Fruit fly (Drosophila melanogaster) whole organism, embryonic: ENCODE data around the gene Edg78E.

Source experiments
- ATbp ChIP-seq: fragments of 200-800 bp; sonication (Bioruptor generic); optimal IDR thresholded peaks from 2 replicates; lab custom pipeline; 2017; ENCODE audit warnings: missing biosample characterization, mild to moderate bottlenecking, missing genetic modification characterization, missing genetic modification reagents
- Atf3 ChIP-seq: fragments of 200-800 bp; sonication (Bioruptor generic); optimal IDR thresholded peaks from 3 replicates; lab custom pipeline; 2016; ENCODE audit warnings: missing biosample characterization, missing genetic modification characterization
- CG10274 ChIP-seq: fragments of 200-800 bp; sonication (Bioruptor generic); optimal IDR thresholded peaks from 3 replicates; lab custom pipeline; 2017; ENCODE audit warnings: missing biosample characterization, mild to moderate bottlenecking, missing genetic modification characterization
- CG10979 ChIP-seq: fragments of 200-800 bp; sonication (Bioruptor generic); optimal IDR thresholded peaks from 2 replicates; lab custom pipeline; 2018; ENCODE audit warnings: missing biosample characterization, mild to moderate bottlenecking, missing genetic modification characterization, moderate library complexity
- CG11085 ChIP-seq: fragments of 200-800 bp; sonication (Bioruptor generic); IDR thresholded peaks from 2 replicates; pipeline ENCODE4 v1.3.6; 2022; ENCODE audit warnings: missing biosample characterization, missing genetic modification characterization
- CG12104 ChIP-seq: fragments of 200-800 bp; sonication (Bioruptor generic); optimal IDR thresholded peaks from 3 replicates; lab custom pipeline; 2016; ENCODE audit warnings: missing biosample characterization, missing genetic modification characterization
- CG14860 ChIP-seq: fragments of 200-800 bp; sonication (Bioruptor generic); IDR thresholded peaks from 3 replicates; pipeline ENCODE4 v1.3.6; 2022; ENCODE audit warnings: missing biosample characterization, missing genetic modification characterization; ENCODE audit not compliant: partially characterized antibody
- CG14965 ChIP-seq: fragments of 200-800 bp; sonication (Bioruptor generic); optimal IDR thresholded peaks from 2 replicates; lab custom pipeline; 2016; ENCODE audit warnings: missing biosample characterization, missing genetic modification characterization, borderline replicate concordance
- CG15696 ChIP-seq: fragments of 200-800 bp; sonication (Bioruptor generic); optimal IDR thresholded peaks from 2 replicates; lab custom pipeline; 2019; ENCODE audit warnings: missing biosample characterization, mild to moderate bottlenecking, missing genetic modification characterization, moderate library complexity
- CG17612 ChIP-seq: fragments of 200-800 bp; sonication (Bioruptor generic); IDR thresholded peaks from 2 replicates; pipeline ENCODE4 v1.3.6; 2022; ENCODE audit warnings: missing biosample characterization, missing genetic modification characterization
- CG18619 ChIP-seq: fragments of 200-800 bp; sonication (Bioruptor generic); optimal IDR thresholded peaks from 3 replicates; lab custom pipeline; 2017; ENCODE audit warnings: missing biosample characterization, mild to moderate bottlenecking, missing genetic modification characterization
- CG2712 ChIP-seq: fragments of 200-800 bp; optimal IDR thresholded peaks from 3 replicates; lab custom pipeline; 2019; ENCODE audit warnings: missing biosample characterization, mild to moderate bottlenecking, missing genetic modification characterization, moderate library complexity
- CG32772 ChIP-seq: fragments of 200-800 bp; sonication (Bioruptor generic); IDR thresholded peaks from 2 replicates; pipeline ENCODE4 v1.3.6; 2022; ENCODE audit warnings: missing biosample characterization, missing genetic modification characterization
- CG3847 ChIP-seq: fragments of 200-800 bp; sonication (Bioruptor generic); IDR thresholded peaks from 2 replicates; pipeline ENCODE4 v1.3.6; 2022; ENCODE audit warnings: missing biosample characterization, missing genetic modification characterization
- CG7372 ChIP-seq: fragments of 200-800 bp; sonication (Bioruptor generic); IDR thresholded peaks from 2 replicates; pipeline ENCODE4 v1.3.6; 2022; ENCODE audit warnings: missing biosample characterization, missing genetic modification characterization
- CG9609 ChIP-seq: fragments of 200-800 bp; sonication (Bioruptor generic); optimal IDR thresholded peaks from 3 replicates; lab custom pipeline; 2016; ENCODE audit warnings: missing biosample characterization, missing genetic modification characterization
- Dll ChIP-seq: fragments of 200-800 bp; sonication (Bioruptor generic); IDR thresholded peaks from 4 replicates; pipeline ENCODE4 v1.3.6; 2022; ENCODE audit warnings: missing biosample characterization, missing genetic modification characterization; ENCODE audit not compliant: partially characterized antibody
- Doc2 ChIP-seq: fragments of 200-800 bp; sonication (Bioruptor generic); IDR thresholded peaks from 2 replicates; pipeline ENCODE4 v1.3.6; 2022; ENCODE audit warnings: missing biosample characterization, missing genetic modification characterization
- Ets65A ChIP-seq: fragments of 200-800 bp; sonication (Bioruptor generic); peaks from one replicate; lab custom pipeline; 2016; ENCODE audit warnings: missing biosample characterization, missing genetic modification characterization
- Hey ChIP-seq: fragments of 200-800 bp; sonication (Bioruptor generic); optimal IDR thresholded peaks from 3 replicates; lab custom pipeline; 2018; ENCODE audit warnings: missing biosample characterization, mild to moderate bottlenecking, missing genetic modification characterization
- Hr39 ChIP-seq: fragments of >200 bp; optimal IDR thresholded peaks from 2 replicates; lab custom pipeline; 2017
- Hr51 ChIP-seq, 2 experiments: fragments of 200-800 bp; sonication (Bioruptor generic); optimal IDR thresholded peaks; 2 replicates in 1 of 2; 3 replicates in 1 of 2; lab custom pipeline; 2016 to 2018; ENCODE audit warnings: missing biosample characterization in 2 of 2, missing genetic modification characterization in 2 of 2, mild to moderate bottlenecking in 1 of 2, moderate library complexity in 1 of 2
- Kr ChIP-seq: fragments of 200-800 bp; sonication (Bioruptor generic); optimal IDR thresholded peaks from 2 replicates; lab custom pipeline; 2017; ENCODE audit warnings: missing biosample characterization, mild to moderate bottlenecking, missing genetic modification characterization
- Nf-YA ChIP-seq: fragments of 200-800 bp; sonication (Bioruptor generic); IDR thresholded peaks from 2 replicates; pipeline ENCODE4 v1.3.6; 2022; ENCODE audit warnings: missing biosample characterization, missing genetic modification characterization
- Rfx ChIP-seq: fragments of 200-800 bp; sonication (Bioruptor generic); IDR thresholded peaks from 2 replicates; pipeline ENCODE4 v1.3.6; 2022; ENCODE audit warnings: missing biosample characterization, missing genetic modification characterization
- Sry-δ ChIP-seq: fragments of 200-800 bp; sonication (Bioruptor generic); optimal IDR thresholded peaks from 2 replicates; lab custom pipeline; 2016; ENCODE audit warnings: missing biosample characterization, missing genetic modification characterization
- Trl ChIP-seq, 3 experiments: fragments of >200 bp in 2 of 3; fragments of 200-800 bp in 1 of 3; sonication (Bioruptor generic) in 1 of 3; optimal IDR thresholded peaks; 2 replicates in 1 of 3; 3 replicates in 2 of 3; lab custom pipeline; 2016 to 2017; ENCODE audit warnings: missing biosample characterization in 1 of 3, missing genetic modification characterization in 1 of 3
- Xrp1 ChIP-seq: fragments of 200-800 bp; sonication (Bioruptor generic); IDR thresholded peaks from 2 replicates; pipeline ENCODE4 v1.3.6; 2022; ENCODE audit warnings: missing biosample characterization, missing genetic modification characterization
- corto ChIP-seq: fragments of 200-800 bp; sonication (Bioruptor generic); optimal IDR thresholded peaks from 2 replicates; lab custom pipeline; 2016; ENCODE audit warnings: missing biosample characterization, mild to moderate bottlenecking, missing genetic modification characterization, moderate library complexity
- dm ChIP-seq: fragments of 200-800 bp; sonication (Bioruptor generic); optimal IDR thresholded peaks from 3 replicates; lab custom pipeline; 2016; ENCODE audit warnings: missing biosample characterization, missing genetic modification characterization
- dmrt99B ChIP-seq: fragments of 200-800 bp; sonication (Bioruptor generic); optimal IDR thresholded peaks from 2 replicates; lab custom pipeline; 2018; ENCODE audit warnings: missing biosample characterization, mild to moderate bottlenecking, missing genetic modification characterization, moderate library complexity
- exex ChIP-seq: fragments of 200-800 bp; sonication (Bioruptor generic); optimal IDR thresholded peaks from 4 replicates; lab custom pipeline; 2018; ENCODE audit warnings: missing biosample characterization, mild to moderate bottlenecking, missing genetic modification characterization, moderate library complexity
- ftz-f1 ChIP-seq: fragments of 200-800 bp; sonication (Bioruptor generic); optimal IDR thresholded peaks from 2 replicates; lab custom pipeline; 2016; ENCODE audit warnings: missing biosample characterization, missing genetic modification characterization
- gt ChIP-seq: fragments of 200-800 bp; sonication (Bioruptor generic); IDR thresholded peaks from 2 replicates; pipeline ENCODE4 v1.3.6; 2022; ENCODE audit warnings: missing biosample characterization, missing genetic modification characterization
- ind ChIP-seq: fragments of 200-800 bp; sonication (Bioruptor generic); optimal IDR thresholded peaks from 3 replicates; lab custom pipeline; 2016; ENCODE audit warnings: missing biosample characterization, missing genetic modification characterization
- kah ChIP-seq: fragments of 200-800 bp; sonication (Bioruptor generic); optimal IDR thresholded peaks from 2 replicates; lab custom pipeline; 2018; ENCODE audit warnings: missing biosample characterization, mild to moderate bottlenecking, missing genetic modification characterization
- klu ChIP-seq: fragments of 200-800 bp; sonication (Bioruptor generic); IDR thresholded peaks from 2 replicates; pipeline ENCODE4 v1.3.6; 2022; ENCODE audit warnings: missing biosample characterization, missing genetic modification characterization
- lola ChIP-seq, 3 experiments: fragments of >200 bp in 2 of 3; fragments of 200-800 bp in 1 of 3; sonication (Bioruptor generic) in 1 of 3; optimal IDR thresholded peaks; 2 replicates each; lab custom pipeline; 2017 to 2019; ENCODE audit warnings: missing biosample characterization in 3 of 3, missing genetic modification characterization in 3 of 3, mild to moderate bottlenecking in 1 of 3, moderate library complexity in 1 of 3
- nau ChIP-seq: fragments of 200-800 bp; sonication (Bioruptor generic); optimal IDR thresholded peaks from 3 replicates; lab custom pipeline; 2017; ENCODE audit warnings: missing biosample characterization, mild to moderate bottlenecking, missing genetic modification characterization, missing genetic modification reagents
- onecut ChIP-seq: fragments of 200-800 bp; sonication (Bioruptor generic); IDR thresholded peaks from 2 replicates; pipeline ENCODE4 v1.3.6; 2022; ENCODE audit warnings: missing biosample characterization, missing genetic modification characterization
- ro ChIP-seq: fragments of 200-800 bp; sonication (Bioruptor generic); IDR thresholded peaks from 2 replicates; pipeline ENCODE4 v1.3.6; 2022; ENCODE audit warnings: missing biosample characterization, missing genetic modification characterization
- sob ChIP-seq: fragments of 200-800 bp; sonication (Bioruptor generic); IDR thresholded peaks from 2 replicates; pipeline ENCODE4 v1.3.6; 2022; ENCODE audit warnings: missing biosample characterization, missing genetic modification characterization
- trh ChIP-seq: fragments of 200-800 bp; sonication (Bioruptor generic); optimal IDR thresholded peaks from 2 replicates; lab custom pipeline; 2016; ENCODE audit warnings: missing biosample characterization, missing genetic modification characterization
- vnd ChIP-seq: fragments of 200-800 bp; sonication (Bioruptor generic); IDR thresholded peaks from 3 replicates; pipeline ENCODE4 v1.3.6; 2022; ENCODE audit warnings: missing biosample characterization, missing genetic modification characterization; ENCODE audit not compliant: partially characterized antibody
- zen2 ChIP-seq: fragments of 200-800 bp; sonication (Bioruptor generic); IDR thresholded peaks from 3 replicates; pipeline ENCODE4 v1.3.6; 2022; ENCODE audit warnings: missing biosample characterization, missing genetic modification characterization; ENCODE audit not compliant: partially characterized antibody

The Edg78E gene

DNA sequence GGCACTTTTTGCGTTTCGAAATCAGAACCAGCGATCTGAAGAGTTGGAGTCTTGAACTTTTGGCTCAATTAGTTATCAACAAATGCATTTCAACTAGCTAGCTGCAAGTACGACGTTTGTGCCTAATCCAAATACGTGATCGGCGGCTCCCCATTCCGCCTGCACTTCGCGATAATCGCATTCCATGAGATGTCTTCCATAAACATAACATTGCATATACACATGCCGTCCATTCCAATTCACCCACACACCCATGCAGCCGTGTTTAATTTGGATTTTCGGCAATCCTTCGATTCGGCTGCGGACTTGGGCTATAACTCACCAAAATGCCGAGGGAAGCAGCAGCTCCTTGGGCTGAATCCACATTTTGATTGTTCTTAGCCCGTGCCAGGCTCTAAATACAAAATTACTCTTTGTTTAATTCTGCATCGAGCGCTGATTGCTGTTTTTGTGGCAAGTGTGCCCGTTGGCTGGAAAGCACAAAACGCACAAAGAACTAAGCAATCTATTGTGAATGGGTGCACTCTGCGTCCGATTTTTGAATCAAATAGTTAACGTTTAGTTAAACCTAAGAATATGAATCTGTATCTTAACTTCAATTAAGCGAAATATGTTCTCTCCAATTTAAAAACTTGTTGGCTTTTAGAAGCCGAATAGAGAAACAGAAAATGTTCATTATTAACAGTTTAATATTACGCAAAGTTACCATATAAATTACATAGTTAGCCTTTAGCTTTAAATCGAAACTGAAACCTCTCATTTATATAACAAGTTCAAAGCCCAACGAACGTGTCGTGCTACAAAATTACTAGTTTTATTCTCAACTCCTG lies 45.9 kb upstream of the Edg78E start, which contains the start of the genes Tbc1d8-9 and CG32436 (continued):
- TF ChIP-seq CG9609 (GFP tag; lab: Kevin White, UChicago) = no peak
- peak; percentile 100 for TF ChIP-seq CG2712 (tag; lab: Kevin White, UChicago)
- TF ChIP-seq dm (GFP tag; lab: Kevin White, UChicago) = peak; percentile 1
- peak; percentile 23; the same call in 1 of the 2 replicates for TF ChIP-seq CG3847
- TF ChIP-seq CG12104 = no peak
- TF ChIP-seq Dll (GFP tag; lab: Robert Waterston, UW) = peak; percentile 38; the same call in 1 of the 4 replicates
- TF ChIP-seq gt (GFP tag; lab: Robert Waterston, UW) = no peak

DNA sequence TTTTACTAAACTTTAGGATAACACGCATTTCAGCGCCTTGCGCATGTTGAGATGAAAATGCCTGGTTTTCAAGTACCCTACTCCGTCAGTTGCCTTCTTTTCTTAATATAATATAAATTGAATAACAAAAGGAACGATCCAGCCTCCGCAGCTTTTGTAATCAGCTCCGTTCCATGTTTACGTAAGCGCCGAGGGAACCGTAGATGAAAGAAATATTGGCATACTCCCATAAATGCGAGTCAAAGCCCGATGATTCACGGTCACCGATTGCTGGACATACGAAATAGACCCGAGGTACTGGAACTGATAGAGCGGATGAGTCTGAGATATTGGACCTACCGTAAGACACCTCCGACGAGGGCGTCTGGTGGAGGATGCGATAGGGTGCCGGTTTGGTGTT lies 45.0 kb upstream of the Edg78E start:
- no peak for TF ChIP-seq dmrt99B (tag; lab: Kevin White, UChicago)
- no peak for TF ChIP-seq Xrp1 (GFP tag; lab: Robert Waterston, UW)
- no peak for TF ChIP-seq ro
- TF ChIP-seq zen2 (GFP tag; lab: Robert Waterston, UW) = no peak
- no peak for TF ChIP-seq nau (GFP tag; lab: Kevin White, UChicago)
- TF ChIP-seq klu (GFP tag; lab: Robert Waterston, UW) = no peak
- no peak for TF ChIP-seq exex (tag; lab: Kevin White, UChicago)
- TF ChIP-seq CG14965 (GFP tag; lab: Kevin White, UChicago) = no peak
- no peak for TF ChIP-seq Nf-YA
- no peak for TF ChIP-seq gt (GFP tag; lab: Robert Waterston, UW)
- no peak for TF ChIP-seq CG10274 (GFP tag; lab: Kevin White, UChicago)
- TF ChIP-seq sob (GFP tag; lab: Robert Waterston, UW) = no peak
- TF ChIP-seq CG32772 (GFP tag; lab: Robert Waterston, UW) = no peak
- no peak for TF ChIP-seq ftz-f1 (GFP tag; lab: Kevin White, UChicago)

DNA sequence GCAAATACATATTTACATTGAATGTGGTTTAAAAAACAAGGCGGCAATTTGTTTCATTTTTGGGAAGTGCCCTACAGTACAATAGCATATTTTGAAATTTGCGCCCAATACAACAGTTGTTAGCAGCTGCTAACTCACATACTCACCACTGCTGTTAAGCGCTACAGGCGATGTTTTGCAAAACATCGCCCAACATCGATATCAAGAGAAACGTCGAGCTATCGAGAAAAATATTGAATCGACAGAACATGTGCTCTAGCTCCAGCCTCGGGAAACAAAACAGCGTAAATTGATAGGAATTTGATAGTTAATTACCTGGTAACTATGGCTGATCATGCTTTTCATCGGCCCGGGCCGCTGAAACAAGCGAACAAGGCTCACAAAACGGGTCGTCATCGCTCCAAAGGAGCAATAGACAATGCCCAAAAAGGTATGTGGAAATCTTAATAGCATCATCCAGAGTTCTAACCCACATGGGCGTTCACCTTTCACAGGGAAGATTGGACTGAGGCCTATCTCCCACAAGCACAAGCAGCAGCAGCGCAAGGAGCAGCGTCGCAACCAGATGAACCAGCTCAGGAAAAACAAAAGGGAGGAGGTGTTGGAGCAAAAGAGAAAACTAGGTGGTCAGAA lies 37.5 kb upstream of the Edg78E start, which contains the start of gene Tsr1:
TSS of gene Tsr1 (plus strand) at position 217 of the 633 bp plus-strand sequence.
- no peak for TF ChIP-seq CG18619 (GFP tag; lab: Kevin White, UChicago)
- no peak for TF ChIP-seq kah
- TF ChIP-seq CG10979 (tag; lab: Kevin White, UChicago) = no peak
- no peak for TF ChIP-seq Hey (tag; lab: Kevin White, UChicago)
- no peak for TF ChIP-seq CG15696 (tag; lab: Kevin White, UChicago)
- no peak for TF ChIP-seq CG17612 (GFP tag; lab: Robert Waterston, UW)
- TF ChIP-seq CG14965 (GFP tag; lab: Kevin White, UChicago) = no peak
- TF ChIP-seq CG14860 (GFP tag; lab: Robert Waterston, UW) = peak; percentile 69
- no peak for TF ChIP-seq Trl (optimal IDR thresholded peaks at IDR 0.05; lab: Kevin White, UChicago)
- no peak for TF ChIP-seq Trl (GFP tag; optimal IDR thresholded peaks at IDR 0.05; lab: Kevin White, UChicago)
- TF ChIP-seq Sry-δ (GFP tag; lab: Kevin White, UChicago) = peak; percentile 74
- no peak for TF ChIP-seq Hr51 (GFP tag; optimal IDR thresholded peaks at IDR 0.05; lab: Kevin White, UChicago)
- no peak for TF ChIP-seq onecut (GFP tag; lab: Robert Waterston, UW)
- TF ChIP-seq Ets65A = no peak
- TF ChIP-seq lola (GFP tag; optimal IDR thresholded peaks at IDR 0.05; lab: Kevin White, UChicago) = no peak
- TF ChIP-seq corto (GFP tag; lab: Kevin White, UChicago) = no peak
- TF ChIP-seq vnd (GFP tag; lab: Robert Waterston, UW) = peak; percentile 79
- TF ChIP-seq Atf3 (GFP tag; lab: Kevin White, UChicago) = no peak
- no peak for TF ChIP-seq Hr39
- TF ChIP-seq trh (GFP tag; lab: Kevin White, UChicago) = no peak
- no peak for TF ChIP-seq Kr (GFP tag; lab: Kevin White, UChicago)
- no peak for TF ChIP-seq CG7372 (GFP tag; lab: Robert Waterston, UW)
- peak; percentile 14; the same call in 1 of the 2 replicates for TF ChIP-seq Rfx
- no peak for TF ChIP-seq ftz-f1 (GFP tag; lab: Kevin White, UChicago)
- TF ChIP-seq ATbp (GFP tag; lab: Kevin White, UChicago) = no peak
- no peak for TF ChIP-seq Doc2 (GFP tag; lab: Robert Waterston, UW)
- no peak for TF ChIP-seq CG11085 (GFP tag; lab: Robert Waterston, UW)
- TF ChIP-seq ind (GFP tag; lab: Kevin White, UChicago) = no peak
